Fruit fly (Drosophila melanogaster): ENCODE results near the gene CG18170.

Gene CG18170

dm6 chr3L:1579169-1579853 lies 23.4 kb upstream of the CG18170 start (continued):
- TF ChIP-seq CG18011 (GFP tag; optimal IDR thresholded peaks at IDR 0.05) (peak; percentile 36), CG1603 (tag; optimal IDR thresholded peaks at IDR 0.05) (peak; percentile 81), Optix (GFP tag; IDR thresholded peaks at IDR 0.05) (peak; percentile 73; the same call in 1 of the 3 replicates), CG31388 (GFP tag; optimal IDR thresholded peaks at IDR 0.05) (no peak), zfh1 (GFP tag; IDR thresholded peaks at IDR 0.05) (peak; percentile 28), HLH4C (GFP tag; IDR thresholded peaks at IDR 0.05; ENCODE audit: partially characterized antibody) (no peak), Dip2 (GFP tag; IDR thresholded peaks at IDR 0.05) (no peak), CG10462 (GFP tag; optimal IDR thresholded peaks at IDR 0.05) (peak; percentile 55), wor (GFP tag; IDR thresholded peaks at IDR 0.05) (peak; percentile 44), CG43689 (GFP tag; IDR thresholded peaks at IDR 0.05) (peak; percentile 45; the same call in 1 of the 2 replicates), CG11560 (tag; IDR thresholded peaks at IDR 0.05) (no peak), Pdp1 (GFP tag; optimal IDR thresholded peaks at IDR 0.05) (peak; percentile 43 to 69), D (optimal IDR thresholded peaks at IDR 0.05) (no peak), D (GFP tag; optimal IDR thresholded peaks at IDR 0.05) (peak; percentile 84), Doc3 (GFP tag; IDR thresholded peaks at IDR 0.05; ENCODE audit: partially characterized antibody) (no peak), ranshi (GFP tag; IDR thresholded peaks at IDR 0.05) (peak; percentile 37), Sin3A (optimal IDR thresholded peaks at IDR 0.05) (no peak), NFAT (GFP tag; IDR thresholded peaks at IDR 0.05) (peak; percentile 67), HLH3B (GFP tag; IDR thresholded peaks at IDR 0.05) (peak; percentile 59), CG14050 (GFP tag; IDR thresholded peaks at IDR 0.05) (peak; percentile 17; the same call in 1 of the 3 replicates), CG11085 (GFP tag; IDR thresholded peaks at IDR 0.05) (no peak), CG11695 (GFP tag; IDR thresholded peaks at IDR 0.05) (peak; percentile 55), Hey (tag; optimal IDR thresholded peaks at IDR 0.05) (peak; percentile 29), CG12744 (GFP tag; optimal IDR thresholded peaks at IDR 0.05) (peak; percentile 24), CG34376 (GFP tag; optimal IDR thresholded peaks at IDR 0.05) (peak; percentile 56), zfh2 (GFP tag; optimal IDR thresholded peaks at IDR 0.05) (no peak), lola (GFP tag; optimal IDR thresholded peaks at IDR 0.05) (peak in 1 of 3 experiments; percentile 60), CG18262 (tag; optimal IDR thresholded peaks at IDR 0.05) (peak; percentile 78), CG16813 (GFP tag; IDR thresholded peaks at IDR 0.05; ENCODE audit: partially characterized antibody) (no peak), Fer3 (tag; optimal IDR thresholded peaks at IDR 0.05) (peak; percentile 61), sens (GFP tag) (peak; percentile 98), odd (GFP tag; optimal IDR thresholded peaks at IDR 0.05) (peak; percentile 76), E2f2 (GFP tag; IDR thresholded peaks at IDR 0.05) (no peak; the same call in 1 of the 2 replicates), Dad (GFP tag; optimal IDR thresholded peaks at IDR 0.05) (no peak), ewg (GFP tag; optimal IDR thresholded peaks at IDR 0.05) (peak; percentile 41), Vsx1 (GFP tag; optimal IDR thresholded peaks at IDR 0.05) (peak; percentile 71), CG10979 (tag; optimal IDR thresholded peaks at IDR 0.05) (peak; percentile 71), Dip3 (GFP tag; optimal IDR thresholded peaks at IDR 0.05) (peak; percentile 17), D19A (tag; optimal IDR thresholded peaks at IDR 0.05) (peak; percentile 71), Hr3 (GFP tag; optimal IDR thresholded peaks at IDR 0.05) (peak; percentile 18), HHEX (GFP tag; optimal IDR thresholded peaks at IDR 0.05) (peak; percentile 62), lilli (GFP tag; optimal IDR thresholded peaks at IDR 0.05) (peak; percentile 23), Dp (GFP tag; optimal IDR thresholded peaks at IDR 0.05) (no peak), dysf (GFP tag; IDR thresholded peaks at IDR 0.05) (no peak; the same call in 1 of the 3 replicates), tup (GFP tag; optimal IDR thresholded peaks at IDR 0.05) (peak; percentile 25), Rx (GFP tag; IDR thresholded peaks at IDR 0.05) (no peak; the same call in 1 of the 2 replicates), CG32532 (GFP tag; IDR thresholded peaks at IDR 0.05) (no peak), CG8478 (optimal IDR thresholded peaks at IDR 0.05) (no peak), cwo (GFP tag; optimal IDR thresholded peaks at IDR 0.05) (peak; percentile 25), Aef1 (GFP tag; IDR thresholded peaks at IDR 0.05) (no peak), cas (GFP tag; IDR thresholded peaks at IDR 0.05) (no peak)

All from whole organism, embryonic.